Worm (Caenorhabditis elegans) whole organism, early embryonic: Measurements from ENCODE around the gene Y44A6D.6.
A peak's percentile ranks its signal among the peaks of the same experiment; 100 is the strongest.

Source experiments
- B0310.2 ChIP-seq: sonication (generic microtip); optimal IDR thresholded peaks from 2 replicates; lab custom pipeline; 2016; ENCODE audit warnings: mild to moderate bottlenecking, missing genetic modification characterization, missing compliant biosample characterization
- F13C5.2 ChIP-seq: sonication (generic microtip); optimal IDR thresholded peaks from 2 replicates; lab custom pipeline; 2017; ENCODE audit warnings: mild to moderate bottlenecking, missing genetic modification characterization, inconsistent platforms, missing compliant biosample characterization
- aly-1 ChIP-seq: sonication (generic microtip); optimal IDR thresholded peaks from 2 replicates; lab custom pipeline; 2016; ENCODE audit warnings: missing genetic modification characterization, missing compliant biosample characterization
- ama-1 ChIP-seq: fragments of 150-350 bp; optimal IDR thresholded peaks from 2 replicates; lab custom pipeline; 2014
- ceh-13 ChIP-seq: fragments of 200-800 bp; sonication (Bioruptor generic); optimal IDR thresholded peaks from 2 replicates; lab custom pipeline; 2018; ENCODE audit warnings: mild to moderate bottlenecking, missing genetic modification characterization, missing compliant biosample characterization
- ceh-36 ChIP-seq: sonication (generic microtip); optimal IDR thresholded peaks from 2 replicates; lab custom pipeline; 2016; ENCODE audit warnings: missing genetic modification characterization, inconsistent platforms, missing compliant biosample characterization
- ets-7 ChIP-seq: sonication (generic microtip); optimal IDR thresholded peaks from 2 replicates; lab custom pipeline; 2016; ENCODE audit warnings: missing genotype, missing genetic modification characterization, missing compliant biosample characterization
- flt-1 ChIP-seq: fragments of 200-800 bp; sonication (Bioruptor generic); IDR thresholded peaks from 2 replicates; pipeline ENCODE4 v1.3.6; 2022; ENCODE audit warnings: missing genetic modification characterization, missing compliant biosample characterization
- hmbx-1 ChIP-seq: sonication (generic microtip); optimal IDR thresholded peaks from 2 replicates; lab custom pipeline; 2016; ENCODE audit warnings: mild to moderate bottlenecking, missing genetic modification characterization, missing compliant biosample characterization
- hmg-4 ChIP-seq: fragments of 200-800 bp; sonication (Bioruptor generic); optimal IDR thresholded peaks from 2 replicates; lab custom pipeline; 2018; ENCODE audit warnings: mild to moderate bottlenecking, missing genetic modification characterization, missing compliant biosample characterization
- hnd-1 ChIP-seq: sonication (generic microtip); optimal IDR thresholded peaks from 2 replicates; lab custom pipeline; 2016; ENCODE audit warnings: missing genetic modification characterization, missing compliant biosample characterization
- pes-1 ChIP-seq: fragments of 200-800 bp; sonication (Bioruptor generic); IDR thresholded peaks from 2 replicates; pipeline ENCODE4 v1.3.6; 2022; ENCODE audit warnings: missing genetic modification reagents, missing genetic modification characterization, missing compliant biosample characterization
- scrt-1 ChIP-seq: fragments of 200-800 bp; sonication (Bioruptor generic); IDR thresholded peaks from 2 replicates; pipeline ENCODE4 v1.3.6; 2022; ENCODE audit warnings: missing genetic modification characterization, missing compliant biosample characterization
- sea-1 ChIP-seq: fragments of 200-800 bp; sonication (Bioruptor generic); conservative IDR thresholded peaks from 2 replicates; pipeline ENCODE4 v1.3.6; 2022; ENCODE audit warnings: missing genetic modification characterization, missing compliant biosample characterization
- tbx-11 ChIP-seq: fragments of 200-800 bp; sonication (Bioruptor generic); IDR thresholded peaks from 2 replicates; pipeline ENCODE4 v1.3.6; 2022; ENCODE audit warnings: missing genetic modification characterization, missing compliant biosample characterization
- tbx-37 ChIP-seq: fragments of 200-800 bp; sonication (Bioruptor generic); conservative IDR thresholded peaks from 2 replicates; pipeline ENCODE4 v1.3.6; 2022; ENCODE audit warnings: missing genetic modification reagents, missing genetic modification characterization, missing compliant biosample characterization
- tra-4 ChIP-seq: sonication (generic microtip); optimal IDR thresholded peaks from 2 replicates; lab custom pipeline; 2017; ENCODE audit warnings: missing genetic modification characterization, missing compliant biosample characterization

Y44A6D.6 gene

DNA sequence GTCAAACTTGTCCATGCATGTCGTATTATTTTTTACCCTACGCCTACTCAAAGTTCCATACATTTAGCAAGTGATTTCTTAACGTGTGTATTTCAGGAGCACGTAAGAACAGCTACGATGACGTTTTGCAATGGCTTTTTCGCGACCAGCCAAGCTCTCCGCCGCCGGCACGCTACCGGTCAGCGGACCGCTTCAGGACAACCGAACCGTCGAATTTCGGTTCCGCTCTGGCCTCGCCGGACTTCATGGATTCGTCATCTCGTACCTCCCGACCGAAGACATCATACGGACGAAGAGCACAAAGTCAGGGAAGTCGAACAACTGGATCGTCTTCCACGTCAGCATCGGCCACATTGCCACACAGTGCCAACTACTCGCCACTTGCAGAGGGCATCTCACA lies 23.5 kb upstream of the Y44A6D.6 start:
- 0 out of 2 replicates have a peak, but pooled peaks have one; percentile 5 for TF ChIP-seq tbx-37 (GFP tag; lab: Robert Waterston, UW)
- no peak for TF ChIP-seq flt-1

DNA sequence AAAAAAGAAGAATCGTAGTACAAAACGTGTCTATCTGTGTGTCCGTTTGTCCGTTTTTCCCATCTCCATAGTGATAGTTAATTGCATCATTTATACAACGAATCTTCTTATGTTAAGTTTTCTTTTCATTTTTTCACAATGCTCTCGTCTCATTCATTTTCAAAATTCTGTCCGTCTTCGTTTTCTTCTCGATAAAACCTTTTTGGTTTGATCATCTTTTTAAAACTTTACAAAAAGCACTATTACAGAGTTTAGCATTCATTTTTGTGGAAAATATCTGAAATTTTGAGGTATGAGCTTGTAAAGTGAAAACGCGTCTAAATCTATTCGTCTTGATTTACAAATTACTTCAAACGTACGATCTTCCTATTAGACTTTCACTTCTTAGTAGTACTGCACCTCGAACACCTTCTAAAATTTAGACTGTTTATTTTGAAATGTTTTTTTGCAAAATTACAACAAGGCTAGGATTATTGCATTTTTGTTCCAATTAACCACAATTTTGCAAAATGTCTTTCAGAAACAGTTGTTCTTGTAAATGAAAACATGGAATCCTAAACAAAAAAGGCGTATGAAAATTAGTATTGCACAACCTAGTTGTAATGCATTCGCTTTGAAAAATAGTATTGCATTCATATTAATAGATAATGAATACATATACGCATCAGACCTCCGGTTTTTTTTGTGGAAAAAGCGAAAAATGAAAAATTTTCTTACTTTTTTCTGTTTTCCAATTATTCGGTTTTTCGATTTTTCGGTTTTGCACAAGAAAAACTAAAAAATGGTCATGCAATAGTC lies 21.9 kb upstream of the Y44A6D.6 start:
- TF ChIP-seq tbx-11 (GFP tag; lab: Robert Waterston, UW) (no peak), ets-7 (tag; lab: Kevin White, UChicago) (no peak)

DNA sequence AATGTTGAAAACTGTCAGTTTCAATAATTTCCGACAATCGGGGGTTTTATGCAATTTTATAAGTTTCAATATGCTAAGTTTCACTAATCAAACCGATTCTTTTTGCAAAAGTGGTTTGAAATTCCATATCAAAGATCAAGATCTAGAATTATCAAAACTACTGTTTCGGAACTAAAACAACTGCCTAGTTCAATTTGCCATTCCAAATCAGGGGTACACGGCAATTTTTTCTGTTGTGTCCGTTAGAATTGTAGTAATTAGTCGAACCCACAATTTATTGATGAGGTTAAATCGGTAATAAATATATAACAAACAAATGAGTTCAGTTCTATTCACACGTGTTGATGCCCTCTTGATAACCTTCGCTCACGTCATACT lies 21.3 kb upstream of the Y44A6D.6 start:
- no peak for TF ChIP-seq hmg-4
- TF ChIP-seq ceh-13 = no peak
- no peak for TF ChIP-seq F13C5.2
- TF ChIP-seq hmbx-1 = no peak
- TF ChIP-seq tra-4 (tag; lab: Kevin White, UChicago) = no peak
- TF ChIP-seq ama-1 (lab: Kevin White, UChicago) = no peak
- TF ChIP-seq flt-1 = no peak
- TF ChIP-seq aly-1 (tag; lab: Kevin White, UChicago) = no peak
- no peak for TF ChIP-seq ets-7 (tag; lab: Kevin White, UChicago)
- no peak for TF ChIP-seq B0310.2 (tag; lab: Kevin White, UChicago)
- TF ChIP-seq hnd-1 (tag; lab: Kevin White, UChicago) = no peak
- TF ChIP-seq pes-1 = no peak
- no peak for TF ChIP-seq scrt-1 (GFP tag; lab: Robert Waterston, UW)
- no peak for TF ChIP-seq tbx-11 (GFP tag; lab: Robert Waterston, UW)
- TF ChIP-seq tbx-37 (GFP tag; lab: Robert Waterston, UW) = no peak
- TF ChIP-seq sea-1 (GFP tag; lab: Robert Waterston, UW) = no peak

DNA sequence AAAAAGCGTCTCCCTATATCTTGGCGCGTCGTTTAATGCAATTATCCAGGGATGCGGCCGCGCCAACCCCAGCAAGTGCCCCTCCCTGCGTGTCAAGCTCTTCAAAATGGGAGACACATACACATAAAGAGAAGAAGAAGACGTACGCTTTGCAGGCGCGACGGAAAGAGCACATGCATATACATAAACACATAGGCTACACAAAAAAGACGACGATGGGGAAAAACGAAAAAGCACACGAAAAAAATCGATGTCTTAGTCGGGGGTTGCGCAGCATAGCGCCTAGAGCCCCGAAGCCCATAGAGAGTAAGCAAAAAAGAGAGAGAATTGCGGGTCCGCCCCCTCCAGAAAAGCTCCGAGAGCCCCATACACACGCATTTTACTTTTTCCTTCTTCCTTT lies 18.0 kb upstream of the Y44A6D.6 start, which contains the start of gene tpan-1:
TSS of gene tpan-1 (plus strand) at position 398 of the 400 bp plus-strand sequence.
- TF ChIP-seq F13C5.2 = no peak
- no peak for TF ChIP-seq scrt-1 (GFP tag; lab: Robert Waterston, UW)
- no peak for TF ChIP-seq tra-4 (tag; lab: Kevin White, UChicago)
- TF ChIP-seq tbx-37 (GFP tag; lab: Robert Waterston, UW) = no peak
- TF ChIP-seq ceh-13 = no peak
- TF ChIP-seq hmbx-1 = no peak
- no peak for TF ChIP-seq pes-1
- TF ChIP-seq ceh-36 (tag; lab: Kevin White, UChicago) = no peak
- TF ChIP-seq aly-1 (tag; lab: Kevin White, UChicago) = no peak
- no peak for TF ChIP-seq B0310.2 (tag; lab: Kevin White, UChicago)
- TF ChIP-seq flt-1 = no peak
- no peak for TF ChIP-seq tbx-11 (GFP tag; lab: Robert Waterston, UW)
- no peak for TF ChIP-seq sea-1 (GFP tag; lab: Robert Waterston, UW)
- no peak for TF ChIP-seq hnd-1 (tag; lab: Kevin White, UChicago)

DNA sequence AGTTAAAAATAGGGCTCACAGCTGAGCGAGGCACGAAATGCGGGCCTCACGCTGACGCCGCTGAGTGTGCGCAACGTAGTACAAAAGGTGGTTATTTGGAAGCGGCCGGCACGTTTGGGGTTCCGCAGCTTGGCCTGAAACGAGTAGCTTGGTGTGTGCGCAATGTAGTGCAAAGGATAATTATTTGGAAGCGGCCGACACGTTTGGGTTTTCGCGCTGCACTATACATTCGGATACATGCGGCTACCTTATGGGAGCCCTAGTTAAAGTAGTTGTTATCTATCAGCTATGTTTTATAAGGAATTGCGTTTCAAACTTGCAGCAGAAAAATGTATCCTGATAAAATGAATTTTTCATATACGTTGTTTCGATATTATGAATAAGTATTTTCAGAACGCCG lies 17.1 kb upstream of the Y44A6D.6 start, which contains the start of gene Y44A6D.1:
TSS of gene Y44A6D.1 (minus strand) at position 23 of the 400 bp plus-strand sequence.
- TF ChIP-seq tbx-11 (GFP tag; lab: Robert Waterston, UW) (no peak), ets-7 (tag; lab: Kevin White, UChicago) (no peak), hnd-1 (tag; lab: Kevin White, UChicago) (no peak), tbx-37 (GFP tag; lab: Robert Waterston, UW) (no peak), B0310.2 (tag; lab: Kevin White, UChicago) (no peak), hmbx-1 (no peak), flt-1 (no peak), tra-4 (tag; lab: Kevin White, UChicago) (no peak), aly-1 (tag; lab: Kevin White, UChicago) (no peak), scrt-1 (GFP tag; lab: Robert Waterston, UW) (no peak), pes-1 (no peak), ama-1 (lab: Kevin White, UChicago) (no peak), ceh-13 (no peak)

DNA sequence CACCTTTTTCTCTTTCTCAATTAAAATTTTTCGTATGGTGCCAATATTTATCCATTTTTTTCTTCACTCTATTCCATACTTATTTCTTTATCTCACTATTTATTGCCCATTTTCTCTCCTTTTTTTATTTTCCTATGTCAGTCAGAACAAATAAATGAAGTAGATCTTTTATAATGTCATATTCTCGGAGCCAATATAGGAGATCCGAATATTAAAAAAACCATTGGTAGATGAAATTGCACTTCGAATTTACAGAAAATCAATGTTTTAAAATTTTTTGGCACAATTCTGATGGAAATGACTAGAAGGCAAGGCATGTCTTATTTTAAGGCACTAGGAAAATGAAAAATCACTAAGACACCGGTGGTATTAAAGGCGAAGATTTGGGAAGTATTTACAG lies 16.5 kb upstream of the Y44A6D.6 start:
- TF ChIP-seq ceh-13 = no peak
- TF ChIP-seq hmbx-1 = no peak
- TF ChIP-seq ets-7 (tag; lab: Kevin White, UChicago) = no peak
- no peak for TF ChIP-seq sea-1 (GFP tag; lab: Robert Waterston, UW)
- no peak for TF ChIP-seq ceh-36 (tag; lab: Kevin White, UChicago)
- no peak for TF ChIP-seq aly-1 (tag; lab: Kevin White, UChicago)
- no peak for TF ChIP-seq pes-1
- TF ChIP-seq F13C5.2 = no peak
- no peak for TF ChIP-seq hnd-1 (tag; lab: Kevin White, UChicago)
- TF ChIP-seq scrt-1 (GFP tag; lab: Robert Waterston, UW) = no peak
- no peak for TF ChIP-seq hmg-4
- no peak for TF ChIP-seq tbx-11 (GFP tag; lab: Robert Waterston, UW)
- no peak for TF ChIP-seq tbx-37 (GFP tag; lab: Robert Waterston, UW)

DNA sequence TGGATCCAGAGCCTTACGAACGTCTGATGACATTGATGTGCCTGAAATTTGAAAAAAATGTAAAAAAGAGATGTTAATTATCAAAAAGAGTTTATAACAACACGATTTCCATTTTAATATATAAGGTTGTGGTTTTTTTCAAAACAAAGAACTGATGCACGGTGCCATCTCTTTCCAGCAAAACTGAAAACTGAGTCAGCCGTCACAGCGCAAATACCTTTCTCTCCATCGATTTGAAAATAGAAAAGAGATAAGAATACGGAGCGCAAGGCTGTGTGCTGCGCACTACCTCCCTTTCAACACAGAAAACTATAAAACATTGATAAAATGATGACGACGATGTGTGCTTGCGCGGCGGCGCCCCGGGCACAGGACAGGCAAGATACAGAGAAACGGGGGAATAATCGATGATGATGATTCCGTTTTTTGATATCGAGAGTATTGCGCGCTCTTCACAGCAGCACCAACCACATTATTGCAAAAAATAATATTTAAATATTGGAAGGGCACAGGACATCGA lies 14.7 kb upstream of the Y44A6D.6 start, which contains the start of gene Y44A6D.3:
TSS of gene Y44A6D.3 (minus strand) at position 51 of the 520 bp plus-strand sequence.
- TF ChIP-seq scrt-1 (GFP tag; lab: Robert Waterston, UW) = no peak
- TF ChIP-seq flt-1 = no peak
- TF ChIP-seq pes-1 = no peak
- no peak for TF ChIP-seq sea-1 (GFP tag; lab: Robert Waterston, UW)
- TF ChIP-seq tbx-37 (GFP tag; lab: Robert Waterston, UW) = no peak
- TF ChIP-seq hmg-4 = no peak
- TF ChIP-seq ama-1 (lab: Kevin White, UChicago) = no peak
- no peak for TF ChIP-seq ceh-13
- no peak for TF ChIP-seq F13C5.2
- no peak for TF ChIP-seq hnd-1 (tag; lab: Kevin White, UChicago)
- no peak for TF ChIP-seq aly-1 (tag; lab: Kevin White, UChicago)
- TF ChIP-seq ets-7 (tag; lab: Kevin White, UChicago) = no peak
